Worm (Caenorhabditis elegans): ENCODE data around the gene rps-8.
A peak's percentile ranks its signal among the peaks of the same experiment; 100 is the strongest.

The rps-8 gene

DNA sequence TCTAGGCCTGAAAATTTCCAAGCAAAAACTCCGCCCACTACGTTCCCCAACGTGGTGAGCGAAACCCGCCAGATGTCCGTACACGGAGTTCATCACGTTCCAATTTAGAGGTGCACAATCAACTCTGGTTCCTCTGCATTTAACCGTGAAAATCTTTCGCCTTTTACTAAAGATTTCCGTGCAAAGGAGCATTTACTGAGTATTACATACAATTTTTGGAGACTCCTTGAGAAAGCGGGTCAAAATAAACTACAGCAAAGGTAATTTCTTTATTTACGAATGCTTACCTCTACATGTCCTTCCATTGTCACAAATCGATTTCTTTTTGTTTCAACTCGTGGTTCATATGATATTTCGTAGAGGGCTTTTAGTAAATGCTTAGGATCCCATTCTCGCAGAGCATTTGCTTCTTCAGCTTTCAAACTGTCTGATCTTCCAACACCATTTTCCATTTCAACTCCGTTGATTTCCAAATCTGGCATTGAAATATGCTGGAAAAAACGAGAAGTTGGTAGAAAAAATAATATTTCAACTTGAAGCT lies 3.0 kb upstream of the rps-8 start, which contains the start of gene F42C5.9 (continued):
- peak; percentile 78 for TF ChIP-seq F49E8.2 (tag; optimal IDR thresholded peaks at IDR 0.05; ENCODE audit: borderline replicate concordance)
- TF ChIP-seq D1046.2 (GFP tag; IDR thresholded peaks at IDR 0.05): no peak
- TF ChIP-seq snpc-1.2 (GFP tag; IDR thresholded peaks at IDR 0.05): peak; percentile 93
- no peak for TF ChIP-seq set-16 (GFP tag; IDR thresholded peaks at IDR 0.05)
- peak in 1 of 2 experiments; percentile 76 for TF ChIP-seq unc-62 (GFP tag; optimal IDR thresholded peaks at IDR 0.05 in 1 of 2)
- TF ChIP-seq unc-62 (tag; optimal IDR thresholded peaks at IDR 0.05): no peak
- no peak for TF ChIP-seq ces-1 (GFP tag; optimal IDR thresholded peaks at IDR 0.05)
- TF ChIP-seq daf-16 (GFP tag; optimal IDR thresholded peaks at IDR 0.05): no peak
- TF ChIP-seq daf-16 (tag; optimal IDR thresholded peaks at IDR 0.05): peak; percentile 62
- peak; percentile 70 for TF ChIP-seq unc-130 (GFP tag; optimal IDR thresholded peaks at IDR 0.05)
- 0 out of 2 replicates have a peak, but pooled peaks have one; percentile 20 for TF ChIP-seq daf-19 (GFP tag; conservative IDR thresholded peaks at IDR 0.05)
- peak; percentile 44 for TF ChIP-seq nhr-102 (tag; optimal IDR thresholded peaks at IDR 0.05)
- TF ChIP-seq nhr-42 (GFP tag; IDR thresholded peaks at IDR 0.05): no peak

DNA sequence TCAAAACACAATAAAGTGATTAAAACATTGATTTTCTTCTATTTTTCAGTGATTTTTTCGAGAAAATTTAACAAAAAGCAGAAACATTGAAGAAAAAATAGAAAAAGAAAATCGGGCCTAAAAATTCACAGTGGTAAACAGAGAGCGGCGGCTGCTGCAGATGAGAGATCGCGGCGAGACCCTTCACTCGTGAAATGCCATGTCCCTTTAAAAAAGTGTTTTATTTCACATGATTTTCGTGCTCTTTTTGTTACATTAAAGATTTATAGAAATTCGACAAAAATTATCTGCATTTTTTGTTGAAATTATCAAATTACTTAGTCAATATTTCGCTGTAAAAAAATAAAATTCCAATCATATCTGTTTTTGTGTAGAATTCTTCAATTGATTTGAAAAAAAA lies 302 bp upstream of the rps-8 start:
- no peak for TF ChIP-seq D1046.2 (GFP tag; IDR thresholded peaks at IDR 0.05)
- no peak for TF ChIP-seq lim-7 (GFP tag; IDR thresholded peaks at IDR 0.05)
- TF ChIP-seq nhr-77 (tag; optimal IDR thresholded peaks at IDR 0.05): peak; percentile 61
- TF ChIP-seq F44E2.7 (GFP tag; IDR thresholded peaks at IDR 0.05): no peak
- TF ChIP-seq nhr-111 (GFP tag; optimal IDR thresholded peaks at IDR 0.05): no peak
- TF ChIP-seq dpl-1 (GFP tag; optimal IDR thresholded peaks at IDR 0.05): peak; percentile 34
- peak; percentile 57 for TF ChIP-seq lin-38 (GFP tag; IDR thresholded peaks at IDR 0.05)
- no peak for TF ChIP-seq skn-1 (tag; optimal IDR thresholded peaks at IDR 0.05)
- no peak for TF ChIP-seq fos-1 (tag; optimal IDR thresholded peaks at IDR 0.05)
- no peak for TF ChIP-seq zfp-3 (GFP tag; conservative IDR thresholded peaks at IDR 0.05)
- TF ChIP-seq ama-1 (optimal IDR thresholded peaks at IDR 0.05): peak; percentile 44
- no peak for TF ChIP-seq R02D3.7 (tag; optimal IDR thresholded peaks at IDR 0.05)
- no peak for TF ChIP-seq attf-4 (tag; optimal IDR thresholded peaks at IDR 0.05)
- TF ChIP-seq hlh-11 (tag; optimal IDR thresholded peaks at IDR 0.05): peak; percentile 68
- TF ChIP-seq lin-29 (GFP tag; IDR thresholded peaks at IDR 0.05): no peak
- TF ChIP-seq nhr-11 (tag; optimal IDR thresholded peaks at IDR 0.05): peak; percentile 6
- TF ChIP-seq mep-1 (tag; optimal IDR thresholded peaks at IDR 0.05): peak; percentile 77
- TF ChIP-seq lin-39 (tag; optimal IDR thresholded peaks at IDR 0.05): no peak
- no peak for TF ChIP-seq dmd-9 (GFP tag; IDR thresholded peaks at IDR 0.05)
- no peak for TF ChIP-seq F26F4.8 (GFP tag; conservative IDR thresholded peaks at IDR 0.05)
- TF ChIP-seq ceh-82 (tag; optimal IDR thresholded peaks at IDR 0.05): no peak
- no peak for TF ChIP-seq lin-13 (GFP tag; optimal IDR thresholded peaks at IDR 0.05)
- TF ChIP-seq F37D6.2 (tag; optimal IDR thresholded peaks at IDR 0.05): no peak
- no peak for TF ChIP-seq nhr-41 (GFP tag; IDR thresholded peaks at IDR 0.05)
- peak; percentile 7 for TF ChIP-seq ztf-7 (tag; optimal IDR thresholded peaks at IDR 0.05)
- no peak for TF ChIP-seq ztf-11 (tag; optimal IDR thresholded peaks at IDR 0.05)
- no peak for TF ChIP-seq snpc-4 (tag; optimal IDR thresholded peaks at IDR 0.05)
- TF ChIP-seq ceh-44 (GFP tag; IDR thresholded peaks at IDR 0.05): no peak
- 0 out of 2 replicates have a peak, but pooled peaks have one; percentile 40 for TF ChIP-seq snpc-1.2 (GFP tag; IDR thresholded peaks at IDR 0.05)
- peak; percentile 30 for TF ChIP-seq unc-130 (GFP tag; optimal IDR thresholded peaks at IDR 0.05)
- TF ChIP-seq pqm-1 (tag; optimal IDR thresholded peaks at IDR 0.05): peak; percentile 2
- TF ChIP-seq pha-4 (GFP tag; IDR thresholded peaks at IDR 0.05): 0 out of 2 replicates have a peak, but pooled peaks have one; percentile 25
- TF ChIP-seq pha-4 (tag; optimal IDR thresholded peaks at IDR 0.05): peak; percentile 66
- TF ChIP-seq Y48G9A.11 (GFP tag; IDR thresholded peaks at IDR 0.05): no peak
- TF ChIP-seq ceh-28 (tag; optimal IDR thresholded peaks at IDR 0.05): no peak
- TF ChIP-seq aha-1 (tag): no peak
- TF ChIP-seq spr-3 (GFP tag; optimal IDR thresholded peaks at IDR 0.05): no peak
- TF ChIP-seq mdl-1 (tag; optimal IDR thresholded peaks at IDR 0.05): no peak
- TF ChIP-seq daf-12 (tag; optimal IDR thresholded peaks at IDR 0.05): no peak
- TF ChIP-seq T20F7.1 (GFP tag; optimal IDR thresholded peaks at IDR 0.05): peak; percentile 67
- no peak for TF ChIP-seq egl-43 (GFP tag; IDR thresholded peaks at IDR 0.05)
- no peak for TF ChIP-seq fkh-10 (GFP tag; optimal IDR thresholded peaks at IDR 0.05)

All from whole organism, L4 larva.